Worm (Caenorhabditis elegans) whole organism, young adult: ENCODE measurements around the gene C08E8.9.

Experiments
- attf-5 ChIP-seq: fragments of 200-800 bp; sonication (Bioruptor generic); optimal IDR thresholded peaks from 2 replicates; lab custom pipeline; 2018; ENCODE audit warnings: mild to moderate bottlenecking, missing genetic modification characterization, missing compliant biosample characterization
- hlh-12 ChIP-seq: sonication (generic microtip); optimal IDR thresholded peaks from 2 replicates; lab custom pipeline; 2016; ENCODE audit warnings: missing genetic modification characterization, missing compliant biosample characterization
- snpc-4 ChIP-seq, 5 experiments: fragments of 150-350 bp in 1 of 5; sonication (generic microtip) in 4 of 5; optimal IDR thresholded peaks; 2 replicates each; lab custom pipeline; 2014 to 2018; ENCODE audit warnings: missing genetic modification characterization in 5 of 5, missing biosample characterization in 3 of 5, antibody characterized with exemption in 2 of 5, mild to moderate bottlenecking in 2 of 5, missing compliant biosample characterization in 2 of 5, missing genotype in 2 of 5, moderate library complexity in 2 of 5, missing genetic modification reagents in 1 of 5
- unc-62 ChIP-seq: fragments of 150-350 bp; optimal IDR thresholded peaks from 2 replicates; lab custom pipeline; 2014; ENCODE audit warnings: missing biosample characterization, missing genetic modification reagents, missing genetic modification characterization

- TF ChIP-seq snpc-4 (GFP tag; optimal IDR thresholded peaks at IDR 0.05; lab: Kevin White, UChicago) (no peak), snpc-4 (tag; optimal IDR thresholded peaks at IDR 0.05; lab: Kevin White, UChicago) (no peak), hlh-12 (tag; lab: Kevin White, UChicago) (no peak), unc-62 (GFP tag; lab: Kevin White, UChicago) (no peak), attf-5 (GFP tag; lab: Kevin White, UChicago) (no peak)
Observed at ce11 chrV:18344194-18344593, 20.5 kb upstream of the C08E8.9 start.
